Worm (Caenorhabditis elegans): ENCODE data around the gene bra-2.

ce11 chrIII:941958-942357 lies 30.9 kb downstream of the bra-2 start:
- TF ChIP-seq nhr-12 (tag; optimal IDR thresholded peaks at IDR 0.05) (no peak), ztf-11 (tag; optimal IDR thresholded peaks at IDR 0.05) (no peak), sptf-1 (tag; optimal IDR thresholded peaks at IDR 0.05) (no peak), snpc-4 (tag; optimal IDR thresholded peaks at IDR 0.05) (no peak), blmp-1 (tag; optimal IDR thresholded peaks at IDR 0.05) (no peak), nhr-28 (tag; optimal IDR thresholded peaks at IDR 0.05) (no peak)
